Fruit fly (Drosophila melanogaster): ENCODE data around the gene lft.
A peak's percentile ranks its signal among the peaks of the same experiment; 100 is the strongest.

Gene lft

dm6 chr2L:10381890-10382450 is 17.7 kb downstream of the lft start, which contains the start of gene CG5096:
Gene CG5096, plus strand, starts transcription at chr2L:10382263.
- TF ChIP-seq Ets98B (GFP tag; IDR thresholded peaks at IDR 0.05) (peak; percentile 37), CG8301 (tag; optimal IDR thresholded peaks at IDR 0.05) (no peak), gl (tag; optimal IDR thresholded peaks at IDR 0.05) (no peak), fd96Ca (GFP tag; IDR thresholded peaks at IDR 0.05) (no peak), CG15710 (tag; optimal IDR thresholded peaks at IDR 0.05) (peak; percentile 53), CG14655 (GFP tag; optimal IDR thresholded peaks at IDR 0.05) (no peak), CG12605 (GFP tag; IDR thresholded peaks at IDR 0.05) (no peak), Pif1A (GFP tag; optimal IDR thresholded peaks at IDR 0.05) (no peak), CG34367 (tag; optimal IDR thresholded peaks at IDR 0.05) (peak; percentile 3), CG17806 (tag; optimal IDR thresholded peaks at IDR 0.05) (peak; percentile 60), CG4496 (GFP tag; IDR thresholded peaks at IDR 0.05) (peak; percentile 72), Pif1B (GFP tag; optimal IDR thresholded peaks at IDR 0.05) (no peak), EcR (GFP tag; optimal IDR thresholded peaks at IDR 0.05) (no peak), CG13204 (GFP tag; optimal IDR thresholded peaks at IDR 0.05) (no peak), CG32121 (GFP tag; IDR thresholded peaks at IDR 0.05) (peak; percentile 41; the same call in 1 of the 2 replicates), Snoo (tag; optimal IDR thresholded peaks at IDR 0.05) (peak; percentile 54), rn (GFP tag; IDR thresholded peaks at IDR 0.05) (no peak), CG9948 (tag; optimal IDR thresholded peaks at IDR 0.05) (peak; percentile 32), CG8159 (tag; optimal IDR thresholded peaks at IDR 0.05) (no peak), D1 (tag; optimal IDR thresholded peaks at IDR 0.05) (no peak), CG10348 (GFP tag; IDR thresholded peaks at IDR 0.05) (no peak)

- peak; percentile 62 for TF ChIP-seq Snoo (tag; optimal IDR thresholded peaks at IDR 0.05)
- peak; percentile 39 for TF ChIP-seq Pif1A (GFP tag; optimal IDR thresholded peaks at IDR 0.05)
- peak; percentile 61 for TF ChIP-seq CG15710 (tag; optimal IDR thresholded peaks at IDR 0.05)
- peak; percentile 66 for TF ChIP-seq CG17806 (tag; optimal IDR thresholded peaks at IDR 0.05)
- no peak for TF ChIP-seq CG13204 (GFP tag; optimal IDR thresholded peaks at IDR 0.05)
- TF ChIP-seq CG8159 (tag; optimal IDR thresholded peaks at IDR 0.05) = peak; percentile 73
- TF ChIP-seq Ets98B (GFP tag; IDR thresholded peaks at IDR 0.05) = peak; percentile 46
- no peak for TF ChIP-seq EcR (GFP tag; optimal IDR thresholded peaks at IDR 0.05)
- TF ChIP-seq CG9948 (tag; optimal IDR thresholded peaks at IDR 0.05) = peak; percentile 71
- TF ChIP-seq CG12605 (GFP tag; IDR thresholded peaks at IDR 0.05) = no peak; the same call in 1 of the 2 replicates
- no peak for TF ChIP-seq D1 (tag; optimal IDR thresholded peaks at IDR 0.05)
- no peak for TF ChIP-seq rn (GFP tag; IDR thresholded peaks at IDR 0.05)
- TF ChIP-seq CG32121 (GFP tag; IDR thresholded peaks at IDR 0.05) = peak; percentile 45; the same call in 1 of the 2 replicates
- peak; percentile 70; the same call in 2 of the 3 replicates for TF ChIP-seq CG4496 (GFP tag; IDR thresholded peaks at IDR 0.05)
- TF ChIP-seq gl (tag; optimal IDR thresholded peaks at IDR 0.05) = no peak
- peak; percentile 55 for TF ChIP-seq CG8301 (tag; optimal IDR thresholded peaks at IDR 0.05)
- no peak for TF ChIP-seq fd96Ca (GFP tag; IDR thresholded peaks at IDR 0.05)
- peak; percentile 43 for TF ChIP-seq CG34367 (tag; optimal IDR thresholded peaks at IDR 0.05)
- TF ChIP-seq Pif1B (GFP tag; optimal IDR thresholded peaks at IDR 0.05) = no peak
- no peak for TF ChIP-seq CG14655 (GFP tag; optimal IDR thresholded peaks at IDR 0.05)
Measured at dm6 chr2L:10386208-10386805, 22.0 kb downstream of the lft start, which contains the start of the genes Cdk1 and mRpS7. Gene Cdk1, minus strand, starts transcription at chr2L:10386262. Gene mRpS7, plus strand, starts transcription at chr2L:10386662.

- TF ChIP-seq CG4496 (GFP tag; IDR thresholded peaks at IDR 0.05) (no peak), D1 (tag; optimal IDR thresholded peaks at IDR 0.05) (no peak), CG8301 (tag; optimal IDR thresholded peaks at IDR 0.05) (no peak), CG34367 (tag; optimal IDR thresholded peaks at IDR 0.05) (no peak)
Measured at dm6 chr2L:10386824-10387223, 22.6 kb downstream of the lft start.

- TF ChIP-seq CG10348 (GFP tag; IDR thresholded peaks at IDR 0.05) (no peak), CG12605 (GFP tag; IDR thresholded peaks at IDR 0.05) (peak; percentile 28), CG32121 (GFP tag; IDR thresholded peaks at IDR 0.05) (peak; percentile 61; the same call in 1 of the 2 replicates), Ets98B (GFP tag; IDR thresholded peaks at IDR 0.05) (peak; percentile 67), rn (GFP tag; IDR thresholded peaks at IDR 0.05) (no peak), Snoo (tag; optimal IDR thresholded peaks at IDR 0.05) (peak; percentile 41), CG8301 (tag; optimal IDR thresholded peaks at IDR 0.05) (peak; percentile 16), CG17806 (tag; optimal IDR thresholded peaks at IDR 0.05) (peak; percentile 31), CG34367 (tag; optimal IDR thresholded peaks at IDR 0.05) (peak; percentile 17), CG4496 (GFP tag; IDR thresholded peaks at IDR 0.05) (peak; percentile 65; the same call in 2 of the 3 replicates), EcR (GFP tag; optimal IDR thresholded peaks at IDR 0.05) (no peak), CG8159 (tag; optimal IDR thresholded peaks at IDR 0.05) (peak; percentile 31), CG15710 (tag; optimal IDR thresholded peaks at IDR 0.05) (peak; percentile 39), gl (tag; optimal IDR thresholded peaks at IDR 0.05) (no peak), D1 (tag; optimal IDR thresholded peaks at IDR 0.05) (peak; percentile 72), CG9948 (tag; optimal IDR thresholded peaks at IDR 0.05) (peak; percentile 32), Pif1A (GFP tag; optimal IDR thresholded peaks at IDR 0.05) (peak; percentile 45)
Measured at dm6 chr2L:10387869-10388726, 23.8 kb downstream of the lft start, which contains the start of gene da. Gene da, plus strand, starts transcription at chr2L:10388105.

- TF ChIP-seq CG8301 (tag; optimal IDR thresholded peaks at IDR 0.05) = no peak
- TF ChIP-seq CG10348 (GFP tag; IDR thresholded peaks at IDR 0.05) = no peak
- no peak for TF ChIP-seq CG14655 (GFP tag; optimal IDR thresholded peaks at IDR 0.05)
- TF ChIP-seq CG15710 (tag; optimal IDR thresholded peaks at IDR 0.05) = no peak
- no peak for TF ChIP-seq CG9948 (tag; optimal IDR thresholded peaks at IDR 0.05)
- no peak for TF ChIP-seq D1 (tag; optimal IDR thresholded peaks at IDR 0.05)
- TF ChIP-seq CG32121 (GFP tag; IDR thresholded peaks at IDR 0.05) = no peak
- TF ChIP-seq fd96Ca (GFP tag; IDR thresholded peaks at IDR 0.05) = no peak
- no peak for TF ChIP-seq Pif1A (GFP tag; optimal IDR thresholded peaks at IDR 0.05)
- TF ChIP-seq Snoo (tag; optimal IDR thresholded peaks at IDR 0.05) = no peak
- TF ChIP-seq Pif1B (GFP tag; optimal IDR thresholded peaks at IDR 0.05) = no peak
- TF ChIP-seq CG12605 (GFP tag; IDR thresholded peaks at IDR 0.05) = no peak
- no peak for TF ChIP-seq CG8159 (tag; optimal IDR thresholded peaks at IDR 0.05)
- TF ChIP-seq CG13204 (GFP tag; optimal IDR thresholded peaks at IDR 0.05) = no peak
- TF ChIP-seq Ets98B (GFP tag; IDR thresholded peaks at IDR 0.05) = no peak
- TF ChIP-seq rn (GFP tag; IDR thresholded peaks at IDR 0.05) = no peak
- TF ChIP-seq gl (tag; optimal IDR thresholded peaks at IDR 0.05) = no peak
Measured at dm6 chr2L:10393467-10393866, 29.2 kb downstream of the lft start.

All from whole organism, pupa.